Worm (Caenorhabditis elegans) whole organism, midembryonic: ENCODE results near the gene F29B9.12.

Experiments used
- flt-1 ChIP-seq: fragments of 200-800 bp; sonication (Bioruptor generic); IDR thresholded peaks from 2 replicates; pipeline ENCODE4 v1.3.6; 2022; ENCODE audit warnings: missing genetic modification characterization, missing compliant biosample characterization
- ref-1 ChIP-seq: fragments of 200-800 bp; sonication (Bioruptor generic); conservative IDR thresholded peaks from 2 replicates; pipeline ENCODE4 v1.3.6; 2022; ENCODE audit warnings: missing genetic modification reagents, missing genetic modification characterization, missing compliant biosample characterization
- ztf-23 ChIP-seq: fragments of 200-800 bp; sonication (Bioruptor generic); IDR thresholded peaks from 2 replicates; pipeline ENCODE4 v1.3.6; 2022; ENCODE audit warnings: missing genetic modification reagents, missing genetic modification characterization, missing compliant biosample characterization
- ztf-29 ChIP-seq: fragments of 200-800 bp; sonication (Bioruptor generic); IDR thresholded peaks from 2 replicates; pipeline ENCODE4 v1.3.6; 2022; ENCODE audit warnings: missing genetic modification reagents, missing genetic modification characterization, missing compliant biosample characterization

DNA sequence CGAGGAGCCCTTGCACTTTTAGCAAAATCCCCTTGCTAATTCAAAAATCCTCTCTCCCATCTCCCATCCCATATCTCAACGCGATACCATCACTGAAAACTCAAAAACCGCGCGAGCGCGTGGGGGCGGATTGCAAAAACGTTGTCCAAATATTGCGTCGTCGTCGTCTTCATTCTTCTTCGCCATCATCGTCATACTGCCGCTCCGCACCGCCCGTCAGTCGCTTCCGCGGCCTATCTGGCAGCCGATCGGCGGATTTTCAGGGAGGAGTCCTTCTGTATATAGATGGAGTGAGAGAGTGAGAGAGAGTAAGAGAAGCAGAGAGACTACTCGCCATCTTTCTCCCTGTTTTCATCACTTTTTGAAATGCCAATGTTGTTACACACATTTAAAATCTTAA, 17.6 kb downstream of the F29B9.12 start:
- TF ChIP-seq ref-1 (GFP tag; lab: Robert Waterston, UW) (no peak), flt-1 (GFP tag; lab: Robert Waterston, UW) (no peak), ztf-29 (no peak), ztf-23 (GFP tag; lab: Robert Waterston, UW) (no peak)
